Fruit fly (Drosophila melanogaster): ENCODE results near the gene CG13771.

The CG13771 gene

DNA sequence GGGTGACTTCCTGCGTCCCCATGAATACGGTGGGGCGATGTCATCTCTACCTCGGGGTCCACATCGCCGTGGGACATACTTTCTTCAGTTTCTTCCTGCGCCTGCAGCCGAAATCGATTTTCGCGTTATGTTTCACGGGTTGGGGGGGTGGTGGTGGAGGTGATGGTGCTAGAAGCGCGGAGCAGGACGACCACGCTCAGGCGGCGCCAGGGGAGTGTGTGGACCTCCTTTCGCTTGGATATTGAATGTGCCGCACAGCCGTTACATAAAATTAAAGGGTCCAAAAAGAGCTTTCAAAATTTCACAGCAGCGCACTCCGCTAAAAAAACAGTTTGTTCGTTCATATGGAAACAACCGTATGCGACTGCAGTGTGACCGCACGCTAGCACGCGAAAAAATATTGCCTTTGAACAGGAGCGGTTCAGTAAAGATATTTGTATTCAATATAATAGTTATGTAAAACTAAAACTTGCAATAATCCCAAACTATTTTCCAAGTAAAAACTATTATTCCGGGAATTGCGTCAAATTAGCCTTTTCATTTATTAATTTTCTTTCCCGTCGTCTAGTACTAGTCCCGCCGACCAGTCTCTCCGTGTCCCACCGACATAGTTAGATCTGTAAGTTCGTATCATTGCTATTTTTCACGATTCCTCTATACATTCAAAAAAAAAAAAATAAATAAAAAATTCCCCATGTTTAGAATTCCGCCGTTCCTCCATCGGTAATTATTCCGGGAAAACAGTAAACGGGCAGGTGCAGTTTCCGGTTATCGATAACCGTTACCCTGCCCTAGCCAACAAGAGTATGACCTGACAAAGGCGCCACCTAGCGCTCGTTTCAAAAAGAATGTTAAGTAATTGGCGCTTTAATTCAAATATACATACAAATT lies 20.8 kb upstream of the CG13771 start, which contains the start of gene Nhe3 (continued):
- TF ChIP-seq Trl (optimal IDR thresholded peaks at IDR 0.05) (no peak), Trl (GFP tag; optimal IDR thresholded peaks at IDR 0.05) (peak; percentile 75), vvl (GFP tag; IDR thresholded peaks at IDR 0.05) (peak; percentile 89), NFAT (GFP tag; IDR thresholded peaks at IDR 0.05) (peak; percentile 84), ems (GFP tag; optimal IDR thresholded peaks at IDR 0.05) (peak; percentile 87), crc (GFP tag; optimal IDR thresholded peaks at IDR 0.05) (peak; percentile 53), yki (optimal IDR thresholded peaks at IDR 0.05) (no peak), Xbp1 (GFP tag; optimal IDR thresholded peaks at IDR 0.05) (peak; percentile 88), dmrt99B (tag; optimal IDR thresholded peaks at IDR 0.05) (no peak), TFAM (GFP tag; optimal IDR thresholded peaks at IDR 0.05) (no peak), CHES-1-like (GFP tag; optimal IDR thresholded peaks at IDR 0.05) (peak; percentile 86), Xrp1 (GFP tag; IDR thresholded peaks at IDR 0.05) (peak; percentile 82), Six4 (GFP tag; optimal IDR thresholded peaks at IDR 0.05) (peak; percentile 64), croc (GFP tag; conservative IDR thresholded peaks at IDR 0.05) (peak; percentile 70), pros (GFP tag; optimal IDR thresholded peaks at IDR 0.05) (no peak), CG12659 (GFP tag; optimal IDR thresholded peaks at IDR 0.05) (peak; percentile 89), CG30431 (GFP tag; optimal IDR thresholded peaks at IDR 0.05) (peak; percentile 70), stwl (tag; optimal IDR thresholded peaks at IDR 0.05) (peak; percentile 57), CG1603 (tag; optimal IDR thresholded peaks at IDR 0.05) (peak; percentile 66), br (optimal IDR thresholded peaks at IDR 0.05) (no peak), CG17328 (GFP tag; IDR thresholded peaks at IDR 0.05) (peak; percentile 86), sens-2 (GFP tag; IDR thresholded peaks at IDR 0.05) (peak; percentile 60; the same call in 1 of the 2 replicates), esg (GFP tag; conservative IDR thresholded peaks at IDR 0.05) (peak; percentile 76), Myb (GFP tag; optimal IDR thresholded peaks at IDR 0.05) (peak; percentile 45), CG14050 (GFP tag; IDR thresholded peaks at IDR 0.05) (peak; percentile 67; the same call in 2 of the 3 replicates), CG14965 (GFP tag; optimal IDR thresholded peaks at IDR 0.05; ENCODE audit: borderline replicate concordance) (peak; percentile 36), Gsc (GFP tag; IDR thresholded peaks at IDR 0.05) (no peak), CG6175 (GFP tag; IDR thresholded peaks at IDR 0.05) (0 out of 3 replicates have a peak, but pooled peaks have one; percentile 42), CG7786 (GFP tag; optimal IDR thresholded peaks at IDR 0.05) (peak; percentile 82), ken (GFP tag; IDR thresholded peaks at IDR 0.05) (peak; percentile 78), CG8944 (GFP tag; optimal IDR thresholded peaks at IDR 0.05) (peak; percentile 68), Vsx1 (GFP tag; optimal IDR thresholded peaks at IDR 0.05) (no peak), pfk (GFP tag; optimal IDR thresholded peaks at IDR 0.05) (peak; percentile 83), CG10462 (GFP tag; optimal IDR thresholded peaks at IDR 0.05) (peak; percentile 60), CG14441 (GFP tag; IDR thresholded peaks at IDR 0.05) (peak; percentile 86), gfzf (GFP tag; optimal IDR thresholded peaks at IDR 0.05) (peak; percentile 74), Lhr (GFP tag; optimal IDR thresholded peaks at IDR 0.05) (peak; percentile 68), Ssrp (tag; optimal IDR thresholded peaks at IDR 0.05) (peak; percentile 84), CG8765 (GFP tag; IDR thresholded peaks at IDR 0.05) (no peak), mam (GFP tag; optimal IDR thresholded peaks at IDR 0.05) (peak; percentile 87), Dad (GFP tag; optimal IDR thresholded peaks at IDR 0.05) (peak; percentile 85), CG4328 (GFP tag; optimal IDR thresholded peaks at IDR 0.05) (peak; percentile 69), Dp (GFP tag; optimal IDR thresholded peaks at IDR 0.05) (peak; percentile 96), CG12769 (tag; optimal IDR thresholded peaks at IDR 0.05) (peak; percentile 75), tio (GFP tag; optimal IDR thresholded peaks at IDR 0.05) (peak; percentile 76), trem (tag; optimal IDR thresholded peaks at IDR 0.05) (peak; percentile 73), D19B (GFP tag; optimal IDR thresholded peaks at IDR 0.05) (peak; percentile 65), Dip2 (GFP tag; IDR thresholded peaks at IDR 0.05) (peak; percentile 95), CG16813 (GFP tag; IDR thresholded peaks at IDR 0.05; ENCODE audit: partially characterized antibody) (peak; percentile 59; the same call in 1 of the 3 replicates), onecut (GFP tag; IDR thresholded peaks at IDR 0.05) (peak; percentile 92)
